Fruit fly (Drosophila melanogaster) whole organism, embryonic: ENCODE data around the gene CG7309.

ENCODE experiments used
- Aef1 ChIP-seq: fragments of 200-800 bp; sonication (Bioruptor generic); IDR thresholded peaks from 3 replicates; pipeline ENCODE4 v1.3.6; 2022; ENCODE audit warnings: missing biosample characterization, missing genetic modification characterization
- Bgb ChIP-seq: fragments of 200-800 bp; sonication (Bioruptor generic); IDR thresholded peaks from 2 replicates; pipeline ENCODE4 v1.3.6; 2022; ENCODE audit warnings: missing biosample characterization, missing genetic modification characterization; ENCODE audit not compliant: partially characterized antibody
- C15 ChIP-seq: fragments of 200-800 bp; sonication (Bioruptor generic); IDR thresholded peaks from 3 replicates; pipeline ENCODE4 v1.3.6; 2022; ENCODE audit warnings: missing biosample characterization, missing genetic modification characterization
- CG11560 ChIP-seq: fragments of 200-800 bp; sonication (Bioruptor generic); IDR thresholded peaks from 3 replicates; pipeline ENCODE4 v1.3.6; 2022; ENCODE audit warnings: missing biosample characterization, missing genetic modification characterization
- CG12155 ChIP-seq: fragments of 200-800 bp; sonication (Bioruptor generic); optimal IDR thresholded peaks from 3 replicates; lab custom pipeline; 2016; ENCODE audit warnings: missing biosample characterization, missing genetic modification characterization
- CG12769 ChIP-seq: fragments of 200-800 bp; sonication (Bioruptor generic); optimal IDR thresholded peaks from 2 replicates; lab custom pipeline; 2019; ENCODE audit warnings: missing biosample characterization, mild to moderate bottlenecking, missing genetic modification characterization, moderate library complexity
- CG13894 ChIP-seq: fragments of 200-800 bp; sonication (Bioruptor generic); optimal IDR thresholded peaks from 3 replicates; lab custom pipeline; 2018; ENCODE audit warnings: missing biosample characterization, mild to moderate bottlenecking, missing genetic modification characterization, moderate library complexity
- CG14050 ChIP-seq: fragments of 200-800 bp; sonication (Bioruptor generic); IDR thresholded peaks from 3 replicates; pipeline ENCODE4 v1.3.6; 2022; ENCODE audit warnings: missing biosample characterization, missing genetic modification characterization
- CG14441 ChIP-seq: fragments of 200-800 bp; sonication (Bioruptor generic); IDR thresholded peaks from 2 replicates; pipeline ENCODE4 v1.3.6; 2022; ENCODE audit warnings: missing biosample characterization, missing genetic modification characterization
- CG14965 ChIP-seq: fragments of 200-800 bp; sonication (Bioruptor generic); optimal IDR thresholded peaks from 2 replicates; lab custom pipeline; 2016; ENCODE audit warnings: missing biosample characterization, missing genetic modification characterization, borderline replicate concordance
- CG16863 ChIP-seq: fragments of 200-800 bp; sonication (Bioruptor generic); optimal IDR thresholded peaks from 3 replicates; lab custom pipeline; 2016; ENCODE audit warnings: missing biosample characterization, missing genetic modification characterization
- CG17802 ChIP-seq: fragments of 200-800 bp; sonication (Bioruptor generic); optimal IDR thresholded peaks from 2 replicates; lab custom pipeline; 2018; ENCODE audit warnings: missing biosample characterization, mild to moderate bottlenecking, missing genetic modification characterization, moderate library complexity
- CG18476 ChIP-seq: fragments of 200-800 bp; sonication (Bioruptor generic); optimal IDR thresholded peaks from 2 replicates; lab custom pipeline; 2016; ENCODE audit warnings: missing biosample characterization, mild to moderate bottlenecking, missing genetic modification characterization
- CG18599 ChIP-seq: fragments of 200-800 bp; sonication (Bioruptor generic); optimal IDR thresholded peaks from 3 replicates; lab custom pipeline; 2017; ENCODE audit warnings: missing biosample characterization, missing genetic modification characterization, mild to moderate bottlenecking, moderate library complexity, missing genetic modification reagents
- CG2116 ChIP-seq: fragments of 200-800 bp; sonication (Bioruptor generic); optimal IDR thresholded peaks from 3 replicates; lab custom pipeline; 2018; ENCODE audit warnings: missing biosample characterization, mild to moderate bottlenecking, missing genetic modification characterization
- CG4328 ChIP-seq: fragments of 200-800 bp; sonication (Bioruptor generic); optimal IDR thresholded peaks from 3 replicates; lab custom pipeline; 2017; ENCODE audit warnings: missing biosample characterization, missing genetic modification reagents, missing genetic modification characterization
- CG4424 ChIP-seq: fragments of 200-800 bp; sonication (Bioruptor generic); optimal IDR thresholded peaks from 3 replicates; lab custom pipeline; 2016; ENCODE audit warnings: missing biosample characterization, missing genetic modification characterization
- CG4707 ChIP-seq: fragments of 200-800 bp; sonication (Bioruptor generic); optimal IDR thresholded peaks from 2 replicates; lab custom pipeline; 2018; ENCODE audit warnings: missing biosample characterization, mild to moderate bottlenecking, missing genetic modification characterization, moderate library complexity
- CG4730 ChIP-seq: fragments of 200-800 bp; sonication (Bioruptor generic); IDR thresholded peaks from 2 replicates; pipeline ENCODE4 v1.3.6; 2022; ENCODE audit warnings: missing biosample characterization, missing genetic modification characterization
- CG6689 ChIP-seq: fragments of 200-800 bp; sonication (Bioruptor generic); IDR thresholded peaks from 2 replicates; pipeline ENCODE4 v1.3.6; 2022; ENCODE audit warnings: missing biosample characterization, missing genetic modification characterization
- CG8089 ChIP-seq: fragments of 200-800 bp; sonication (Bioruptor generic); optimal IDR thresholded peaks from 3 replicates; lab custom pipeline; 2016; ENCODE audit warnings: missing biosample characterization, missing genetic modification characterization
- CG8765 ChIP-seq: fragments of 200-800 bp; sonication (Bioruptor generic); IDR thresholded peaks from 2 replicates; pipeline ENCODE4 v1.3.6; 2022; ENCODE audit warnings: missing biosample characterization, missing genetic modification characterization
- CG9215 ChIP-seq: fragments of 200-800 bp; sonication (Bioruptor generic); IDR thresholded peaks from 2 replicates; pipeline ENCODE4 v1.3.6; 2022; ENCODE audit warnings: missing biosample characterization, missing genetic modification characterization
- CG9609 ChIP-seq: fragments of 200-800 bp; sonication (Bioruptor generic); optimal IDR thresholded peaks from 3 replicates; lab custom pipeline; 2016; ENCODE audit warnings: missing biosample characterization, missing genetic modification characterization
- CTCF ChIP-seq: fragments of 200-800 bp; sonication (Bioruptor generic); optimal IDR thresholded peaks from 2 replicates; lab custom pipeline; 2017; ENCODE audit warnings: missing biosample characterization, mild to moderate bottlenecking, missing genetic modification characterization, moderate library complexity
- Deaf1 ChIP-seq: fragments of 200-800 bp; optimal IDR thresholded peaks from 3 replicates; lab custom pipeline; 2019; ENCODE audit warnings: missing biosample characterization, mild to moderate bottlenecking, missing genetic modification characterization, moderate library complexity
- E2f1 ChIP-seq: fragments of 200-800 bp; sonication (Bioruptor generic); IDR thresholded peaks from 2 replicates; pipeline ENCODE4 v1.3.6; 2022; ENCODE audit warnings: missing biosample characterization, missing genetic modification characterization
- HLHmδ ChIP-seq: fragments of 200-800 bp; sonication (Bioruptor generic); optimal IDR thresholded peaks from 2 replicates; lab custom pipeline; 2018; ENCODE audit warnings: missing biosample characterization, mild to moderate bottlenecking, missing genetic modification characterization, moderate library complexity
- NC2β ChIP-seq: fragments of 200-800 bp; sonication (Bioruptor generic); optimal IDR thresholded peaks from 2 replicates; lab custom pipeline; 2016; ENCODE audit warnings: missing biosample characterization, missing genetic modification characterization
- NK7.1 ChIP-seq: fragments of 200-800 bp; sonication (Bioruptor generic); optimal IDR thresholded peaks from 3 replicates; lab custom pipeline; 2016; ENCODE audit warnings: missing biosample characterization, missing genetic modification characterization
- Optix ChIP-seq: fragments of 200-800 bp; sonication (Bioruptor generic); IDR thresholded peaks from 3 replicates; pipeline ENCODE4 v1.3.6; 2022; ENCODE audit warnings: missing biosample characterization, missing genetic modification characterization
- Side ChIP-seq: fragments of 200-800 bp; sonication (Bioruptor generic); optimal IDR thresholded peaks from 2 replicates; lab custom pipeline; 2016; ENCODE audit warnings: missing biosample characterization, missing genetic modification characterization
- Sin3A ChIP-seq: fragments of >200 bp; optimal IDR thresholded peaks from 2 replicates; lab custom pipeline; 2018
- cad ChIP-seq: fragments of >200 bp; optimal IDR thresholded peaks from 2 replicates; lab custom pipeline; 2017; ENCODE audit warnings: missing biosample characterization, missing genetic modification characterization
- crol ChIP-seq: fragments of 200-800 bp; sonication (Bioruptor generic); IDR thresholded peaks from 2 replicates; pipeline ENCODE4 v1.3.6; 2022; ENCODE audit warnings: missing biosample characterization, missing genetic modification characterization
- ems ChIP-seq: fragments of 200-800 bp; sonication (Bioruptor generic); optimal IDR thresholded peaks from 3 replicates; lab custom pipeline; 2016; ENCODE audit warnings: missing biosample characterization, missing genetic modification characterization
- ewg ChIP-seq: fragments of 200-800 bp; sonication (Bioruptor generic); optimal IDR thresholded peaks from 3 replicates; lab custom pipeline; 2017; ENCODE audit warnings: mild to moderate bottlenecking, missing biosample characterization, missing genetic modification reagents, missing genetic modification characterization
- gfzf ChIP-seq: fragments of 200-800 bp; sonication (Bioruptor generic); optimal IDR thresholded peaks from 2 replicates; lab custom pipeline; 2016; ENCODE audit warnings: missing biosample characterization, mild to moderate bottlenecking, missing genetic modification characterization, moderate library complexity
- jigr1 ChIP-seq: fragments of 200-800 bp; sonication (Bioruptor generic); IDR thresholded peaks from 3 replicates; pipeline ENCODE4 v1.3.6; 2022; ENCODE audit warnings: missing biosample characterization, missing genetic modification characterization
- lab ChIP-seq: fragments of 200-800 bp; sonication (Bioruptor generic); optimal IDR thresholded peaks from 3 replicates; lab custom pipeline; 2017; ENCODE audit warnings: missing biosample characterization, missing genetic modification characterization, mild to moderate bottlenecking, moderate library complexity, missing genetic modification reagents
- oc ChIP-seq: fragments of 200-800 bp; sonication (Bioruptor generic); optimal IDR thresholded peaks from 2 replicates; lab custom pipeline; 2018; ENCODE audit warnings: missing biosample characterization, mild to moderate bottlenecking, missing genetic modification characterization, moderate library complexity
- psq ChIP-seq: fragments of 200-800 bp; sonication (Bioruptor generic); optimal IDR thresholded peaks from 2 replicates; lab custom pipeline; 2017; ENCODE audit warnings: missing biosample characterization, missing genetic modification characterization
- pum ChIP-seq: fragments of 200-800 bp; sonication (Bioruptor generic); optimal IDR thresholded peaks from 2 replicates; lab custom pipeline; 2016; ENCODE audit warnings: missing biosample characterization, missing genetic modification characterization
- row ChIP-seq: fragments of 200-800 bp; sonication (Bioruptor generic); IDR thresholded peaks from 3 replicates; pipeline ENCODE4 v1.3.6; 2022; ENCODE audit warnings: missing biosample characterization, missing genetic modification characterization
- sens-2 ChIP-seq: fragments of 200-800 bp; sonication (Bioruptor generic); IDR thresholded peaks from 2 replicates; pipeline ENCODE4 v1.3.6; 2022; ENCODE audit warnings: missing biosample characterization, missing genetic modification characterization
- sqz ChIP-seq: fragments of 200-800 bp; sonication (Bioruptor generic); optimal IDR thresholded peaks from 3 replicates; lab custom pipeline; 2018; ENCODE audit warnings: missing biosample characterization, mild to moderate bottlenecking, missing genetic modification characterization
- tgo ChIP-seq: fragments of 200-800 bp; sonication (Bioruptor generic); IDR thresholded peaks from 3 replicates; pipeline ENCODE4 v1.3.6; 2022; ENCODE audit warnings: missing biosample characterization, missing genetic modification characterization
- usp ChIP-seq: fragments of >200 bp; optimal IDR thresholded peaks from 2 replicates; lab custom pipeline; 2017; ENCODE audit warnings: missing biosample characterization, missing genetic modification characterization
- wek ChIP-seq: fragments of 200-800 bp; sonication (Bioruptor generic); optimal IDR thresholded peaks from 3 replicates; lab custom pipeline; 2018; ENCODE audit warnings: missing biosample characterization, mild to moderate bottlenecking, missing genetic modification characterization, moderate library complexity
- zfh2 ChIP-seq: fragments of 200-800 bp; sonication (Bioruptor generic); optimal IDR thresholded peaks from 2 replicates; lab custom pipeline; 2016; ENCODE audit warnings: missing biosample characterization, missing genetic modification characterization

Gene CG7309

dm6 chr2L:10858064-10859047 lies 50.3 kb downstream of the CG7309 start, which contains the start of the genes aurB and Stam (continued):
- peak; percentile 62 for TF ChIP-seq lab (GFP tag; lab: Kevin White, UChicago)
- peak; percentile 23; the same call in 1 of the 3 replicates for TF ChIP-seq Aef1 (GFP tag; lab: Robert Waterston, UW)
- peak; percentile 10 for TF ChIP-seq Deaf1
- peak; percentile 11 for TF ChIP-seq Sin3A
- peak; percentile 26 for TF ChIP-seq psq (GFP tag; lab: Kevin White, UChicago)
- TF ChIP-seq tgo: peak; percentile 49; the same call in 2 of the 3 replicates
- no peak for TF ChIP-seq CTCF (GFP tag; lab: Kevin White, UChicago)
- TF ChIP-seq jigr1 (GFP tag; lab: Robert Waterston, UW): no peak
- TF ChIP-seq usp (GFP tag; lab: Kevin White, UChicago): no peak
- no peak for TF ChIP-seq CG4707
- TF ChIP-seq CG12155: peak; percentile 24
- TF ChIP-seq CG8765 (GFP tag; lab: Robert Waterston, UW): no peak
- peak; percentile 81 for TF ChIP-seq row (GFP tag; lab: Robert Waterston, UW)
- no peak for TF ChIP-seq CG18476 (GFP tag; lab: Kevin White, UChicago)
- no peak for TF ChIP-seq CG9609 (GFP tag; lab: Kevin White, UChicago)
- peak; percentile 0 for TF ChIP-seq CG4328
- TF ChIP-seq ems (GFP tag; lab: Kevin White, UChicago): no peak
- no peak for TF ChIP-seq sens-2 (GFP tag; lab: Robert Waterston, UW)
- no peak for TF ChIP-seq Optix (GFP tag; lab: Robert Waterston, UW)
- TF ChIP-seq CG11560 (tag; lab: Robert Waterston, UW): no peak
- peak; percentile 51 for TF ChIP-seq CG2116 (GFP tag; lab: Kevin White, UChicago)
- TF ChIP-seq NK7.1: no peak
- peak; percentile 41 for TF ChIP-seq CG13894 (tag; lab: Kevin White, UChicago)
- TF ChIP-seq CG9215 (GFP tag; lab: Robert Waterston, UW): no peak
- no peak for TF ChIP-seq Bgb (GFP tag; lab: Robert Waterston, UW)
- TF ChIP-seq pum: no peak
- peak; percentile 66 for TF ChIP-seq sqz (GFP tag; lab: Kevin White, UChicago)
- TF ChIP-seq cad (GFP tag; lab: Kevin White, UChicago): no peak
- TF ChIP-seq C15 (GFP tag; lab: Robert Waterston, UW): no peak
- peak; percentile 42 for TF ChIP-seq oc (tag; lab: Kevin White, UChicago)
- TF ChIP-seq CG8089 (GFP tag; lab: Kevin White, UChicago): no peak
- no peak for TF ChIP-seq crol (GFP tag; lab: Robert Waterston, UW)
- TF ChIP-seq CG4730 (GFP tag; lab: Robert Waterston, UW): no peak
- TF ChIP-seq CG4424 (GFP tag; lab: Kevin White, UChicago): peak; percentile 47
- no peak for TF ChIP-seq E2f1 (GFP tag; lab: Robert Waterston, UW)
- TF ChIP-seq CG14441 (GFP tag; lab: Robert Waterston, UW): 0 out of 2 replicates have a peak, but pooled peaks have one; percentile 36
- TF ChIP-seq wek (GFP tag; lab: Kevin White, UChicago): peak; percentile 90
- no peak for TF ChIP-seq CG14965 (GFP tag; lab: Kevin White, UChicago)
- no peak for TF ChIP-seq CG16863 (GFP tag; lab: Kevin White, UChicago)
- TF ChIP-seq CG6689: peak; percentile 50; the same call in 1 of the 2 replicates
- TF ChIP-seq HLHmδ: no peak
- no peak for TF ChIP-seq NC2β (GFP tag; lab: Kevin White, UChicago)
- no peak for TF ChIP-seq CG17802 (tag; lab: Kevin White, UChicago)
- no peak for TF ChIP-seq Side (GFP tag; lab: Kevin White, UChicago)
- peak; percentile 64 for TF ChIP-seq gfzf (GFP tag; lab: Kevin White, UChicago)
- TF ChIP-seq CG12769 (tag; lab: Kevin White, UChicago): no peak
- no peak for TF ChIP-seq zfh2 (GFP tag; lab: Kevin White, UChicago)
- TF ChIP-seq CG14050: no peak
- TF ChIP-seq CG18599 (GFP tag; lab: Kevin White, UChicago): peak; percentile 59
- peak; percentile 40 for TF ChIP-seq ewg (GFP tag; lab: Kevin White, UChicago)
